Fruit fly (Drosophila melanogaster) whole organism, embryonic: ENCODE measurements around the gene CG7275.
A peak's percentile ranks its signal among the peaks of the same experiment; 100 is the strongest.

Experiments
- Ada2b ChIP-seq: fragments of 200-800 bp; sonication (Bioruptor generic); IDR thresholded peaks from 2 replicates; pipeline ENCODE4 v1.3.6; 2022; ENCODE audit warnings: missing biosample characterization, missing genetic modification characterization
- Antp ChIP-seq: fragments of 200-800 bp; sonication (Bioruptor generic); optimal IDR thresholded peaks from 3 replicates; lab custom pipeline; 2016; ENCODE audit warnings: missing biosample characterization, missing genetic modification characterization
- CG10267 ChIP-seq: fragments of 200-800 bp; sonication (Bioruptor generic); optimal IDR thresholded peaks from 2 replicates; lab custom pipeline; 2018; ENCODE audit warnings: missing biosample characterization, mild to moderate bottlenecking, missing genetic modification characterization, moderate library complexity
- CG10321 ChIP-seq: fragments of 200-800 bp; sonication (Bioruptor generic); IDR thresholded peaks from 2 replicates; pipeline ENCODE4 v1.3.6; 2022; ENCODE audit warnings: missing biosample characterization, missing genetic modification characterization
- CG11085 ChIP-seq: fragments of 200-800 bp; sonication (Bioruptor generic); IDR thresholded peaks from 2 replicates; pipeline ENCODE4 v1.3.6; 2022; ENCODE audit warnings: missing biosample characterization, missing genetic modification characterization
- CG11723 ChIP-seq: fragments of 200-800 bp; sonication (Bioruptor generic); optimal IDR thresholded peaks from 2 replicates; lab custom pipeline; 2017; ENCODE audit warnings: missing biosample characterization, mild to moderate bottlenecking, missing genetic modification characterization
- CG12219 ChIP-seq: fragments of 200-800 bp; sonication (Bioruptor generic); optimal IDR thresholded peaks from 3 replicates; lab custom pipeline; 2018; ENCODE audit warnings: missing biosample characterization, mild to moderate bottlenecking, missing genetic modification characterization
- CG12299 ChIP-seq: fragments of 200-800 bp; sonication (Bioruptor generic); optimal IDR thresholded peaks from 2 replicates; lab custom pipeline; 2018; ENCODE audit warnings: missing biosample characterization, mild to moderate bottlenecking, missing genetic modification characterization
- CG14710 ChIP-seq: fragments of 200-800 bp; sonication (Bioruptor generic); optimal IDR thresholded peaks from 3 replicates; lab custom pipeline; 2019; ENCODE audit warnings: missing biosample characterization, mild to moderate bottlenecking, missing genetic modification characterization, moderate library complexity
- CG16815 ChIP-seq: fragments of 200-800 bp; sonication (Bioruptor generic); optimal IDR thresholded peaks from 3 replicates; lab custom pipeline; 2017; ENCODE audit warnings: missing biosample characterization, mild to moderate bottlenecking, missing genetic modification characterization
- CG17829 ChIP-seq: fragments of 200-800 bp; optimal IDR thresholded peaks from 2 replicates; lab custom pipeline; 2019; ENCODE audit warnings: missing biosample characterization, mild to moderate bottlenecking, missing genetic modification characterization, moderate library complexity
- CG31388 ChIP-seq: fragments of 200-800 bp; sonication (Bioruptor generic); optimal IDR thresholded peaks from 2 replicates; lab custom pipeline; 2016; ENCODE audit warnings: missing biosample characterization, missing genetic modification characterization
- CG33213 ChIP-seq: fragments of 200-800 bp; sonication (Bioruptor generic); optimal IDR thresholded peaks from 3 replicates; lab custom pipeline; 2016; ENCODE audit warnings: missing biosample characterization, missing genetic modification characterization
- CG4404 ChIP-seq: fragments of 200-800 bp; sonication (Bioruptor generic); IDR thresholded peaks from 2 replicates; pipeline ENCODE4 v1.3.6; 2022; ENCODE audit warnings: missing biosample characterization, missing genetic modification characterization
- CG5245 ChIP-seq: fragments of 200-800 bp; sonication (Bioruptor generic); optimal IDR thresholded peaks from 3 replicates; lab custom pipeline; 2016; ENCODE audit warnings: missing biosample characterization, missing genetic modification characterization
- CG6689 ChIP-seq: fragments of 200-800 bp; sonication (Bioruptor generic); IDR thresholded peaks from 2 replicates; pipeline ENCODE4 v1.3.6; 2022; ENCODE audit warnings: missing biosample characterization, missing genetic modification characterization
- CG7839 ChIP-seq: fragments of 200-800 bp; sonication (Bioruptor generic); optimal IDR thresholded peaks from 3 replicates; lab custom pipeline; 2018; ENCODE audit warnings: missing biosample characterization, mild to moderate bottlenecking, missing genetic modification characterization, moderate library complexity
- D19A ChIP-seq: fragments of 200-800 bp; optimal IDR thresholded peaks from 3 replicates; lab custom pipeline; 2019; ENCODE audit warnings: missing biosample characterization, mild to moderate bottlenecking, missing genetic modification characterization, moderate library complexity
- Dp ChIP-seq: fragments of 200-800 bp; sonication (Bioruptor generic); optimal IDR thresholded peaks from 2 replicates; lab custom pipeline; 2018; ENCODE audit warnings: missing biosample characterization, mild to moderate bottlenecking, missing genetic modification characterization, moderate library complexity
- Fer1 ChIP-seq: fragments of 200-800 bp; sonication (Bioruptor generic); optimal IDR thresholded peaks from 2 replicates; lab custom pipeline; 2017; ENCODE audit warnings: missing biosample characterization, mild to moderate bottlenecking, missing genetic modification characterization
- Fer2 ChIP-seq: fragments of 200-800 bp; sonication (Bioruptor generic); optimal IDR thresholded peaks from 2 replicates; lab custom pipeline; 2018; ENCODE audit warnings: missing biosample characterization, mild to moderate bottlenecking, missing genetic modification characterization, moderate library complexity
- Hmr ChIP-seq: fragments of 200-800 bp; sonication (Bioruptor generic); optimal IDR thresholded peaks from 3 replicates; lab custom pipeline; 2017; ENCODE audit warnings: mild to moderate bottlenecking, missing biosample characterization, missing genetic modification reagents, missing genetic modification characterization
- Hmx ChIP-seq: fragments of 200-800 bp; sonication (Bioruptor generic); optimal IDR thresholded peaks from 2 replicates; lab custom pipeline; 2016; ENCODE audit warnings: missing biosample characterization, missing genetic modification characterization
- Hsf ChIP-seq: fragments of 200-800 bp; sonication (Bioruptor generic); optimal IDR thresholded peaks from 3 replicates; lab custom pipeline; 2016; ENCODE audit warnings: missing biosample characterization, missing genetic modification characterization
- Scr ChIP-seq: fragments of 200-800 bp; sonication (Bioruptor generic); IDR thresholded peaks from 2 replicates; pipeline ENCODE4 v1.3.6; 2022; ENCODE audit warnings: missing biosample characterization, missing genetic modification characterization; ENCODE audit not compliant: partially characterized antibody
- Six4 ChIP-seq: fragments of 200-800 bp; sonication (Bioruptor generic); optimal IDR thresholded peaks from 2 replicates; lab custom pipeline; 2016; ENCODE audit warnings: missing biosample characterization, missing genetic modification characterization
- Vsx1 ChIP-seq: fragments of 200-800 bp; sonication (Bioruptor generic); optimal IDR thresholded peaks from 2 replicates; lab custom pipeline; 2017; ENCODE audit warnings: missing biosample characterization, mild to moderate bottlenecking, missing genetic modification characterization, missing genetic modification reagents
- ase ChIP-seq: fragments of 200-800 bp; sonication (Bioruptor generic); IDR thresholded peaks from 3 replicates; pipeline ENCODE4 v1.3.6; 2022; ENCODE audit warnings: missing biosample characterization, missing genetic modification characterization
- cad ChIP-seq: fragments of >200 bp; optimal IDR thresholded peaks from 2 replicates; lab custom pipeline; 2017; ENCODE audit warnings: missing biosample characterization, missing genetic modification characterization
- chn ChIP-seq: fragments of 200-800 bp; sonication (Bioruptor generic); optimal IDR thresholded peaks from 2 replicates; lab custom pipeline; 2016; ENCODE audit warnings: missing biosample characterization, missing genetic modification characterization
- crol ChIP-seq: fragments of 200-800 bp; sonication (Bioruptor generic); IDR thresholded peaks from 2 replicates; pipeline ENCODE4 v1.3.6; 2022; ENCODE audit warnings: missing biosample characterization, missing genetic modification characterization
- dmrt11E ChIP-seq: fragments of 200-800 bp; sonication (Bioruptor generic); optimal IDR thresholded peaks from 3 replicates; lab custom pipeline; 2018; ENCODE audit warnings: missing biosample characterization, mild to moderate bottlenecking, missing genetic modification characterization, moderate library complexity
- dpn ChIP-seq, 2 experiments: fragments of 200-800 bp; sonication (Bioruptor generic); optimal IDR thresholded peaks; 3 replicates each; lab custom pipeline; 2016; ENCODE audit warnings: missing biosample characterization in 2 of 2, missing genetic modification characterization in 2 of 2
- emc ChIP-seq: fragments of 200-800 bp; sonication (Bioruptor generic); optimal IDR thresholded peaks from 2 replicates; lab custom pipeline; 2016; ENCODE audit warnings: missing biosample characterization, missing genetic modification characterization
- fd3F ChIP-seq: fragments of 200-800 bp; sonication (Bioruptor generic); optimal IDR thresholded peaks from 2 replicates; lab custom pipeline; 2018; ENCODE audit warnings: missing biosample characterization, mild to moderate bottlenecking, missing genetic modification characterization, moderate library complexity
- fd96Cb ChIP-seq: fragments of 200-800 bp; sonication (Bioruptor generic); optimal IDR thresholded peaks from 2 replicates; lab custom pipeline; 2018; ENCODE audit warnings: missing biosample characterization, mild to moderate bottlenecking, missing genetic modification characterization, moderate library complexity
- grau ChIP-seq: fragments of 200-800 bp; optimal IDR thresholded peaks from 3 replicates; lab custom pipeline; 2019; ENCODE audit warnings: missing biosample characterization, mild to moderate bottlenecking, missing genetic modification characterization, moderate library complexity
- gsb ChIP-seq: fragments of 200-800 bp; sonication (Bioruptor generic); IDR thresholded peaks from 2 replicates; pipeline ENCODE4 v1.3.6; 2022; ENCODE audit warnings: missing biosample characterization, missing genetic modification characterization
- gsb-n ChIP-seq: fragments of 200-800 bp; sonication (Bioruptor generic); optimal IDR thresholded peaks from 3 replicates; lab custom pipeline; 2018; ENCODE audit warnings: missing biosample characterization, mild to moderate bottlenecking, missing genetic modification characterization
- ham ChIP-seq: fragments of 200-800 bp; sonication (Bioruptor generic); IDR thresholded peaks from 2 replicates; pipeline ENCODE4 v1.3.6; 2022; ENCODE audit warnings: missing biosample characterization, missing genetic modification characterization
- hth ChIP-seq: fragments of >200 bp; optimal IDR thresholded peaks from 2 replicates; lab custom pipeline; 2017; ENCODE audit warnings: inconsistent platforms
- kay ChIP-seq: fragments of 200-800 bp; sonication (Bioruptor generic); optimal IDR thresholded peaks from 2 replicates; lab custom pipeline; 2016; ENCODE audit warnings: missing biosample characterization, missing genetic modification characterization
- knrl ChIP-seq: fragments of 200-800 bp; sonication (Bioruptor generic); IDR thresholded peaks from 3 replicates; pipeline ENCODE4 v1.3.6; 2022; ENCODE audit warnings: missing biosample characterization, missing genetic modification characterization; ENCODE audit not compliant: partially characterized antibody
- lbe ChIP-seq: fragments of 200-800 bp; sonication (Bioruptor generic); optimal IDR thresholded peaks from 2 replicates; lab custom pipeline; 2016; ENCODE audit warnings: missing biosample characterization, mild to moderate bottlenecking, missing genetic modification characterization
- rib ChIP-seq: fragments of 200-800 bp; sonication (Bioruptor generic); IDR thresholded peaks from 2 replicates; pipeline ENCODE4 v1.3.6; 2022; ENCODE audit warnings: missing biosample characterization, missing genetic modification characterization
- sima ChIP-seq: fragments of 200-800 bp; sonication (Bioruptor generic); optimal IDR thresholded peaks from 2 replicates; lab custom pipeline; 2016; ENCODE audit warnings: missing biosample characterization, missing genetic modification characterization
- tgo ChIP-seq: fragments of 200-800 bp; sonication (Bioruptor generic); IDR thresholded peaks from 3 replicates; pipeline ENCODE4 v1.3.6; 2022; ENCODE audit warnings: missing biosample characterization, missing genetic modification characterization
- wor ChIP-seq: fragments of 200-800 bp; sonication (Bioruptor generic); IDR thresholded peaks from 2 replicates; pipeline ENCODE4 v1.3.6; 2022; ENCODE audit warnings: missing biosample characterization, missing genetic modification characterization
- zfh1 ChIP-seq: fragments of 200-800 bp; sonication (Bioruptor generic); IDR thresholded peaks from 3 replicates; pipeline ENCODE4 v1.3.6; 2022; ENCODE audit warnings: missing biosample characterization, missing genetic modification characterization

CG7275 gene

dm6 chr3L:15534274-15535227 is 35.8 kb downstream of the CG7275 start (continued):
- no peak for TF ChIP-seq Dp (GFP tag; lab: Kevin White, UChicago)
- no peak for TF ChIP-seq hth (lab: Kevin White, UChicago)
- no peak for TF ChIP-seq knrl (GFP tag; lab: Robert Waterston, UW)
- TF ChIP-seq emc (GFP tag; lab: Kevin White, UChicago): no peak
- no peak for TF ChIP-seq CG10321 (GFP tag; lab: Robert Waterston, UW)
- TF ChIP-seq gsb-n (tag; lab: Kevin White, UChicago): peak; percentile 34
- no peak for TF ChIP-seq sima (GFP tag; lab: Kevin White, UChicago)
- TF ChIP-seq cad: no peak
- no peak for TF ChIP-seq tgo (GFP tag; lab: Robert Waterston, UW)
- no peak for TF ChIP-seq rib (GFP tag; lab: Robert Waterston, UW)
- TF ChIP-seq fd96Cb: peak; percentile 57
- TF ChIP-seq gsb (GFP tag; lab: Robert Waterston, UW): no peak
- TF ChIP-seq CG31388 (GFP tag; lab: Kevin White, UChicago): no peak
- TF ChIP-seq CG6689 (GFP tag; lab: Robert Waterston, UW): peak; percentile 42; the same call in 1 of the 2 replicates
- no peak for TF ChIP-seq Fer2
- peak; percentile 17 for TF ChIP-seq kay
- TF ChIP-seq crol: peak; percentile 83
- TF ChIP-seq CG11723 (GFP tag; lab: Kevin White, UChicago): peak; percentile 61
- TF ChIP-seq Hmr: peak; percentile 79
- no peak for TF ChIP-seq CG5245
- peak; percentile 77 for TF ChIP-seq CG7839 (tag; lab: Kevin White, UChicago)
- TF ChIP-seq chn (GFP tag; lab: Kevin White, UChicago): peak; percentile 52
- TF ChIP-seq fd3F (GFP tag; lab: Kevin White, UChicago): peak; percentile 33
- TF ChIP-seq Scr (GFP tag; lab: Robert Waterston, UW): no peak
- 0 out of 3 replicates have a peak, but pooled peaks have one; percentile 7 for TF ChIP-seq zfh1 (GFP tag; lab: Robert Waterston, UW)
- TF ChIP-seq lbe (GFP tag; lab: Kevin White, UChicago): no peak
- peak; percentile 59 to 66 for TF ChIP-seq dpn (GFP tag; optimal IDR thresholded peaks at IDR 0.05; lab: Kevin White, UChicago)
- peak; percentile 7; the same call in 1 of the 2 replicates for TF ChIP-seq Ada2b (GFP tag; lab: Robert Waterston, UW)
- peak; percentile 22 for TF ChIP-seq CG17829 (tag; lab: Kevin White, UChicago)
- TF ChIP-seq CG4404 (GFP tag; lab: Robert Waterston, UW): no peak
- TF ChIP-seq ham: no peak
- TF ChIP-seq Vsx1 (GFP tag; lab: Kevin White, UChicago): peak; percentile 48
- TF ChIP-seq CG12219: peak; percentile 13
- TF ChIP-seq D19A (tag; lab: Kevin White, UChicago): peak; percentile 39
- peak; percentile 45 for TF ChIP-seq Antp
- TF ChIP-seq CG33213 (GFP tag; lab: Kevin White, UChicago): no peak
- TF ChIP-seq ase (GFP tag; lab: Robert Waterston, UW): no peak
- peak; percentile 15 for TF ChIP-seq Six4
- TF ChIP-seq Hmx (GFP tag; lab: Kevin White, UChicago): peak; percentile 49
- TF ChIP-seq wor (GFP tag; lab: Robert Waterston, UW): peak; percentile 53; the same call in 1 of the 2 replicates
- no peak for TF ChIP-seq Fer1
- TF ChIP-seq CG16815: peak; percentile 77
- TF ChIP-seq CG12299 (tag; lab: Kevin White, UChicago): no peak
- peak; percentile 73 for TF ChIP-seq grau (tag; lab: Kevin White, UChicago)
- TF ChIP-seq CG10267 (tag; lab: Kevin White, UChicago): peak; percentile 54
- TF ChIP-seq Hsf (GFP tag; lab: Kevin White, UChicago): peak; percentile 57
- no peak for TF ChIP-seq CG11085
- TF ChIP-seq dmrt11E: peak; percentile 75
- TF ChIP-seq CG14710 (tag; lab: Kevin White, UChicago): peak; percentile 65
